Fruit fly (Drosophila melanogaster): Measurements from ENCODE around the gene CG14269.

Gene CG14269

DNA sequence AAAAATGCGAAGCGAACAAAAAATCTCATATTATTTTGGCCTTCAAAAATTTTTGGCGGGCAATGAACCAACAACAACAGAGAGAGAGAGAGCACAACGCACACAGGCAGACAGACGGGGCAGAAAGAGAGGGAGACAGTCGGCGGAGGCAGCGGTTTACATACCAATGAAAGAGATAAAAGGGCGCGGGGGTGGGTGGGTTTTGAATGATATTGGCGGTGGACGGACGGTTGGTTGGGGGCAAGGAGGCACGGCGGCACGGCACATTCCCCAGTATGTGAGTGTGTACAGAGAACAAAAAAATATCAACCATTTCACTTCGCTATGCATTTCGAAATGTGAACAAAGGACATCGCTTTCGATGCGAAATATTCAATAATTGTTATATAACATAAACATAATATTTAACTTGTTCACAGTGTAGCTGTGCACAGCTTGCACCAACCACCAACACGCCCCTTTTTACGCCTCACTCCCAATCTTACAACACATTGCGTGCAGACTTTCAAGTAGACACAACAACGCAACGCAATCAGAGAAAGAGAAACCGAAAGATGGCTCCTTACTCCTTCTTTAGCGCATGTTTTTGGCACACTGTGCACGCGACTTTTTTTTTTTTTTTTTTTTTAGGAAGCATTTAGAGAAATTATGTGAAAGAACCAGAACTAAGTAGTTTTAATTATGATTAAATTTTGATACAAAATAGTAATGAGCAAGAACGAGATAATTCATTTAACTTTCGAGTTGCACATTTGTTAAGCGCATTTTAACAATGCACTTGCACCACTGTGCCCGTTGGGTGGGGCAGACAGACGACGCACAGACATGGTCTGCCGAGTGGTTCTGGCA lies 27.6 kb downstream of the CG14269 start (continued):
- TF ChIP-seq CG34406 (GFP tag; optimal IDR thresholded peaks at IDR 0.05) = peak; percentile 78
- peak; percentile 70 for TF ChIP-seq CG3919 (GFP tag; optimal IDR thresholded peaks at IDR 0.05)
- peak; percentile 75 for TF ChIP-seq CG6163 (GFP tag; IDR thresholded peaks at IDR 0.05)
- TF ChIP-seq Eip93F (GFP tag; optimal IDR thresholded peaks at IDR 0.05) = peak; percentile 58
- TF ChIP-seq topi (GFP tag; optimal IDR thresholded peaks at IDR 0.05) = peak; percentile 89
- peak; percentile 8 for TF ChIP-seq CG9139 (GFP tag; optimal IDR thresholded peaks at IDR 0.05)
- peak; percentile 85 for TF ChIP-seq Met (GFP tag; optimal IDR thresholded peaks at IDR 0.05)
- TF ChIP-seq CG1621 (tag; optimal IDR thresholded peaks at IDR 0.05) = peak; percentile 70
- peak; percentile 67 for TF ChIP-seq achi (GFP tag; optimal IDR thresholded peaks at IDR 0.05)
- peak; percentile 64 for TF ChIP-seq CG11762 (GFP tag; optimal IDR thresholded peaks at IDR 0.05; ENCODE audit: insufficient read depth)
- TF ChIP-seq CG6808 (GFP tag; optimal IDR thresholded peaks at IDR 0.05) = peak; percentile 40
- TF ChIP-seq Sox102F (GFP tag; optimal IDR thresholded peaks at IDR 0.05) = peak; percentile 86
- no peak for TF ChIP-seq eg (GFP tag; IDR thresholded peaks at IDR 0.05)
- peak; percentile 53 for TF ChIP-seq CG11902 (GFP tag; optimal IDR thresholded peaks at IDR 0.05)
- TF ChIP-seq pdm3 (GFP tag; optimal IDR thresholded peaks at IDR 0.05) = peak; percentile 83
- TF ChIP-seq CG8319 (GFP tag; optimal IDR thresholded peaks at IDR 0.05) = peak; percentile 50
- TF ChIP-seq Hr38 (GFP tag; optimal IDR thresholded peaks at IDR 0.05) = no peak
- peak; percentile 19 for TF ChIP-seq CG16779 (tag; optimal IDR thresholded peaks at IDR 0.05)
- TF ChIP-seq Hr4 (GFP tag; optimal IDR thresholded peaks at IDR 0.05) = peak; percentile 54
- TF ChIP-seq OdsH (GFP tag; optimal IDR thresholded peaks at IDR 0.05) = peak; percentile 81
- TF ChIP-seq ss (GFP tag; optimal IDR thresholded peaks at IDR 0.05) = peak; percentile 53 to 88
- TF ChIP-seq Eip75B (GFP tag; optimal IDR thresholded peaks at IDR 0.05) = peak; percentile 62

DNA sequence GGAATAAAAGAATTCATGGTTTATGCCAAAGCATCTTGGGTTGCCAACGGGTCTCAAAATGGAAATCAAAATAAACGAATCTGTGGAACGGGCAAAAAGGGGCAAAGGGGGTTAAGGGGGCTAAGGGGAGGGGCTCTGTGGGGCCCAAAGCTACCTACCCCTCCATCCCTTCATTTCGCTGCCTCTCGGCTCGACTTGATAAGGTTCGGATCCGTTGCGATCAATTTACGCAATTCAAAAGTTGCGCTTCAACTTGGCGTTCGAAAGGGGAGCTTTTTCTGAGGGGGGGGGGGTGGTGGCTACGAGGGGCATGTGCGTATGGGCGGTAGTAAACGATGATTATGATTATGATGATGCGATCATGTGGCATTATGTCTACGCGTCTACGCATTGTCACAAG lies 30.2 kb downstream of the CG14269 start:
- TF ChIP-seq CG6854 (GFP tag; optimal IDR thresholded peaks at IDR 0.05) = no peak
- TF ChIP-seq CG15336 (GFP tag; IDR thresholded peaks at IDR 0.05) = no peak
- TF ChIP-seq Eip93F (GFP tag; optimal IDR thresholded peaks at IDR 0.05) = no peak
- TF ChIP-seq CG3032 (tag; optimal IDR thresholded peaks at IDR 0.05) = no peak
- no peak for TF ChIP-seq ss (GFP tag; optimal IDR thresholded peaks at IDR 0.05)

DNA sequence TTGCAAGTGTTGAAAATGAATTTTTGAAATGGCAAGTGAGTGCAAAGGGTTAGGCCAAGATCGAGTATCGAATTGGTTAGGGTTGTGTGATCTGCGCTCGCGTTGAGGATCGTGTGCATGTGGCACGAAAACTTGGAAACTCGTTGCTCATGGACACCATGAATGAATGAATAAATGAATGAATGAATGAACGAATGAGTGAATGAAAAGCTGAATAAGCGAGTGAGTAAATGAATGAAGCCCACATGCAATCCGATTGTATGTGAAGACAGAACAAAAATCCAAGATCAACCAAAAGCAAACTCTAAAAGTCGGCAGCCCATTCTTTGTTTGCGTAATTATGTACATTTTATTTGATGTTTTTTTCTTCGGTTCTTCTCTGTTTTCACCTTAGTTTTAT lies 30.9 kb downstream of the CG14269 start:
- TF ChIP-seq OdsH (GFP tag; optimal IDR thresholded peaks at IDR 0.05) = no peak
- peak; percentile 5 for TF ChIP-seq Eip78C (GFP tag)

DNA sequence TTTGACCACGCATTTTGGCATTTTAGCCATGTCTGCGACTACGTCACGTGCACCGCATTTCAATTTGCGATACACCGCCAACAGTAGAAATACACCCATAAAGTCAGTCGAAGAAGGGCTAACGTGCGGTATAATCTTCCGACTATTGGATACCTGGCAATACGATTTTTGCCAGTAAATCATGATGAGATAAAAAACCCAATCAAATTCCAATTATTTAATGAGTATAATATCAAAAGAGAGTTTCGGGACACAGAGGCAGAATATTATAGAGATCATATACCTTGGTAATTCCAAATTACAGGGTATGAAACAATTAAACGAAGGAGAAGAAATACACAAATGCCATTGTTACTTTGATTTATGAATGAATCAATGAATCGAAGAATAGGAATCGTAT lies 32.2 kb downstream of the CG14269 start:
- TF ChIP-seq ss (GFP tag; optimal IDR thresholded peaks at IDR 0.05) = no peak
- peak; percentile 61 for TF ChIP-seq svp (GFP tag)
- TF ChIP-seq dsx (GFP tag; optimal IDR thresholded peaks at IDR 0.05; ENCODE audit: poor library complexity, severe bottlenecking) = no peak
- TF ChIP-seq Sox14 (GFP tag; optimal IDR thresholded peaks at IDR 0.05) = peak; percentile 5
- no peak for TF ChIP-seq CG6276 (GFP tag; optimal IDR thresholded peaks at IDR 0.05)
- TF ChIP-seq eg (GFP tag; IDR thresholded peaks at IDR 0.05) = 0 out of 3 replicates have a peak, but pooled peaks have one; percentile 12
- TF ChIP-seq CG7368 (GFP tag; optimal IDR thresholded peaks at IDR 0.05) = no peak
- no peak for TF ChIP-seq CG11294 (GFP tag; IDR thresholded peaks at IDR 0.05)
- TF ChIP-seq Hr38 (GFP tag; optimal IDR thresholded peaks at IDR 0.05) = no peak
- no peak for TF ChIP-seq net (GFP tag; optimal IDR thresholded peaks at IDR 0.05)
- no peak for TF ChIP-seq CG3919 (GFP tag; optimal IDR thresholded peaks at IDR 0.05)
- no peak for TF ChIP-seq pdm3 (GFP tag; optimal IDR thresholded peaks at IDR 0.05)
- no peak for TF ChIP-seq CG8632 (GFP tag; optimal IDR thresholded peaks at IDR 0.05)
- TF ChIP-seq Blimp-1 (GFP tag; optimal IDR thresholded peaks at IDR 0.05) = no peak
- no peak for TF ChIP-seq CG10631 (GFP tag; optimal IDR thresholded peaks at IDR 0.05)
- no peak for TF ChIP-seq CG6163 (GFP tag; IDR thresholded peaks at IDR 0.05)
- peak; percentile 15 for TF ChIP-seq Hr4 (GFP tag; optimal IDR thresholded peaks at IDR 0.05)
- peak; percentile 14 for TF ChIP-seq Met (GFP tag; optimal IDR thresholded peaks at IDR 0.05)
- TF ChIP-seq fd85E (GFP tag; optimal IDR thresholded peaks at IDR 0.05) = no peak
- TF ChIP-seq CG31627 (GFP tag; optimal IDR thresholded peaks at IDR 0.05) = peak; percentile 30
- TF ChIP-seq CG1621 (tag; optimal IDR thresholded peaks at IDR 0.05) = no peak
- no peak for TF ChIP-seq Eip93F (GFP tag; optimal IDR thresholded peaks at IDR 0.05)
- peak; percentile 11 for TF ChIP-seq Eip78C (GFP tag)
- peak; percentile 4 for TF ChIP-seq vri (GFP tag; optimal IDR thresholded peaks at IDR 0.05)
- peak; percentile 42 for TF ChIP-seq Hr39 (GFP tag; optimal IDR thresholded peaks at IDR 0.05)
- no peak for TF ChIP-seq CG32006 (GFP tag; optimal IDR thresholded peaks at IDR 0.05)
- no peak for TF ChIP-seq CG4318 (GFP tag; optimal IDR thresholded peaks at IDR 0.05)
- peak; percentile 1 for TF ChIP-seq topi (GFP tag; optimal IDR thresholded peaks at IDR 0.05)
- no peak for TF ChIP-seq Sox15 (GFP tag; optimal IDR thresholded peaks at IDR 0.05)
- TF ChIP-seq lz (GFP tag; optimal IDR thresholded peaks at IDR 0.05) = peak; percentile 7
